Fruit fly (Drosophila melanogaster) whole organism, embryonic: ENCODE results near the gene mRRF2.

Experiments used
- Abd-B ChIP-seq: fragments of 200-800 bp; sonication (Bioruptor generic); optimal IDR thresholded peaks from 2 replicates; lab custom pipeline; 2018; ENCODE audit warnings: missing biosample characterization, mild to moderate bottlenecking, missing genetic modification characterization, moderate library complexity
- CG11560 ChIP-seq: fragments of 200-800 bp; sonication (Bioruptor generic); IDR thresholded peaks from 3 replicates; pipeline ENCODE4 v1.3.6; 2022; ENCODE audit warnings: missing biosample characterization, missing genetic modification characterization
- CG14710 ChIP-seq: fragments of 200-800 bp; sonication (Bioruptor generic); optimal IDR thresholded peaks from 3 replicates; lab custom pipeline; 2019; ENCODE audit warnings: missing biosample characterization, mild to moderate bottlenecking, missing genetic modification characterization, moderate library complexity
- CG14965 ChIP-seq: fragments of 200-800 bp; sonication (Bioruptor generic); optimal IDR thresholded peaks from 2 replicates; lab custom pipeline; 2016; ENCODE audit warnings: missing biosample characterization, missing genetic modification characterization, borderline replicate concordance
- CG15011 ChIP-seq: fragments of 200-800 bp; sonication (Bioruptor generic); optimal IDR thresholded peaks from 3 replicates; lab custom pipeline; 2018; ENCODE audit warnings: missing biosample characterization, mild to moderate bottlenecking, missing genetic modification characterization
- CG18764 ChIP-seq: fragments of 200-800 bp; sonication (Bioruptor generic); optimal IDR thresholded peaks from 3 replicates; lab custom pipeline; 2016; ENCODE audit warnings: missing biosample characterization, missing genetic modification characterization
- CG2120 ChIP-seq: fragments of 200-800 bp; sonication (Bioruptor generic); optimal IDR thresholded peaks from 3 replicates; lab custom pipeline; 2016; ENCODE audit warnings: missing biosample characterization, missing genetic modification characterization
- CG2889 ChIP-seq: fragments of 200-800 bp; sonication (Bioruptor generic); IDR thresholded peaks from 3 replicates; pipeline ENCODE4 v1.3.6; 2022; ENCODE audit warnings: missing biosample characterization, missing genetic modification characterization
- CG4404 ChIP-seq: fragments of 200-800 bp; sonication (Bioruptor generic); IDR thresholded peaks from 2 replicates; pipeline ENCODE4 v1.3.6; 2022; ENCODE audit warnings: missing biosample characterization, missing genetic modification characterization
- CG4820 ChIP-seq: fragments of 200-800 bp; sonication (Bioruptor generic); optimal IDR thresholded peaks from 3 replicates; lab custom pipeline; 2016; ENCODE audit warnings: missing biosample characterization, missing genetic modification characterization
- CG6791 ChIP-seq: fragments of 200-800 bp; sonication (Bioruptor generic); IDR thresholded peaks from 3 replicates; pipeline ENCODE4 v1.3.6; 2022; ENCODE audit warnings: missing biosample characterization, missing genetic modification characterization; ENCODE audit not compliant: partially characterized antibody
- CG8765 ChIP-seq: fragments of 200-800 bp; sonication (Bioruptor generic); IDR thresholded peaks from 2 replicates; pipeline ENCODE4 v1.3.6; 2022; ENCODE audit warnings: missing biosample characterization, missing genetic modification characterization
- Dp ChIP-seq: fragments of 200-800 bp; sonication (Bioruptor generic); optimal IDR thresholded peaks from 2 replicates; lab custom pipeline; 2018; ENCODE audit warnings: missing biosample characterization, mild to moderate bottlenecking, missing genetic modification characterization, moderate library complexity
- Drgx ChIP-seq: fragments of 200-800 bp; sonication (Bioruptor generic); IDR thresholded peaks from 2 replicates; pipeline ENCODE4 v1.3.6; 2022; ENCODE audit warnings: missing biosample characterization, missing genetic modification characterization
- ERR ChIP-seq: fragments of 200-800 bp; sonication (Bioruptor generic); optimal IDR thresholded peaks from 2 replicates; lab custom pipeline; 2016; ENCODE audit warnings: missing biosample characterization, missing genetic modification characterization
- Ets65A ChIP-seq: fragments of 200-800 bp; sonication (Bioruptor generic); peaks from one replicate; lab custom pipeline; 2016; ENCODE audit warnings: missing biosample characterization, missing genetic modification characterization
- H2.0 ChIP-seq: fragments of 200-800 bp; sonication (Bioruptor generic); IDR thresholded peaks from 2 replicates; pipeline ENCODE4 v1.3.6; 2022; ENCODE audit warnings: missing biosample characterization, missing genetic modification characterization
- HLH4C ChIP-seq: fragments of 200-800 bp; sonication (Bioruptor generic); IDR thresholded peaks from 3 replicates; pipeline ENCODE4 v1.3.6; 2022; ENCODE audit warnings: missing biosample characterization, missing genetic modification characterization; ENCODE audit not compliant: partially characterized antibody
- Mad ChIP-seq: fragments of 200-800 bp; sonication (Bioruptor generic); optimal IDR thresholded peaks from 2 replicates; lab custom pipeline; 2016; ENCODE audit warnings: missing biosample characterization, missing genetic modification characterization
- Rx ChIP-seq: fragments of 200-800 bp; sonication (Bioruptor generic); IDR thresholded peaks from 2 replicates; pipeline ENCODE4 v1.3.6; 2022; ENCODE audit warnings: missing biosample characterization, missing genetic modification characterization
- Sry-β ChIP-seq: fragments of 200-800 bp; sonication (Bioruptor generic); optimal IDR thresholded peaks from 2 replicates; lab custom pipeline; 2018; ENCODE audit warnings: missing biosample characterization, mild to moderate bottlenecking, missing genetic modification characterization, moderate library complexity
- ac ChIP-seq: fragments of 200-800 bp; sonication (Bioruptor generic); optimal IDR thresholded peaks from 3 replicates; lab custom pipeline; 2017; ENCODE audit warnings: missing biosample characterization, mild to moderate bottlenecking, missing genetic modification characterization
- ase ChIP-seq: fragments of 200-800 bp; sonication (Bioruptor generic); IDR thresholded peaks from 3 replicates; pipeline ENCODE4 v1.3.6; 2022; ENCODE audit warnings: missing biosample characterization, missing genetic modification characterization
- bbx ChIP-seq: fragments of 200-800 bp; sonication (Bioruptor generic); IDR thresholded peaks from 2 replicates; pipeline ENCODE4 v1.3.6; 2022; ENCODE audit warnings: missing biosample characterization, missing genetic modification characterization; ENCODE audit not compliant: partially characterized antibody
- bcd ChIP-seq: fragments of 200-800 bp; sonication (Bioruptor generic); optimal IDR thresholded peaks from 2 replicates; lab custom pipeline; 2017; ENCODE audit warnings: missing biosample characterization, mild to moderate bottlenecking, missing genetic modification characterization
- bowl ChIP-seq: fragments of 200-800 bp; sonication (Bioruptor generic); IDR thresholded peaks from 2 replicates; pipeline ENCODE4 v1.3.6; 2022; ENCODE audit warnings: missing biosample characterization, missing genetic modification characterization
- br ChIP-seq: fragments of >200 bp; optimal IDR thresholded peaks from 2 replicates; lab custom pipeline; 2017
- btn ChIP-seq: fragments of 200-800 bp; sonication (Bioruptor generic); optimal IDR thresholded peaks from 2 replicates; lab custom pipeline; 2016; ENCODE audit warnings: missing biosample characterization, missing genetic modification characterization
- cato ChIP-seq: fragments of 200-800 bp; sonication (Bioruptor generic); optimal IDR thresholded peaks from 2 replicates; lab custom pipeline; 2016; ENCODE audit warnings: missing biosample characterization, missing genetic modification characterization, borderline replicate concordance
- croc ChIP-seq: fragments of 200-800 bp; sonication (Bioruptor generic); conservative IDR thresholded peaks from 3 replicates; pipeline ENCODE4 v1.3.6; 2022; ENCODE audit warnings: missing biosample characterization, missing genetic modification characterization
- dysf ChIP-seq: fragments of 200-800 bp; sonication (Bioruptor generic); IDR thresholded peaks from 3 replicates; pipeline ENCODE4 v1.3.6; 2022; ENCODE audit warnings: missing biosample characterization, missing genetic modification characterization
- gem ChIP-seq: fragments of 200-800 bp; sonication (Bioruptor generic); optimal IDR thresholded peaks from 2 replicates; lab custom pipeline; 2019; ENCODE audit warnings: missing biosample characterization, mild to moderate bottlenecking, missing genetic modification characterization, moderate library complexity
- hkb ChIP-seq, 2 experiments: fragments of 200-800 bp in 1 of 2; fragments of >200 bp in 1 of 2; sonication (Bioruptor generic) in 1 of 2; IDR thresholded peaks in 1 of 2; optimal IDR thresholded peaks in 1 of 2; 2 replicates each; pipeline versions ENCODE4 v1.3.6 to Lab custom; 2017 to 2022; ENCODE audit warnings: missing biosample characterization in 1 of 2, missing genetic modification characterization in 1 of 2
- psq ChIP-seq: fragments of 200-800 bp; sonication (Bioruptor generic); optimal IDR thresholded peaks from 2 replicates; lab custom pipeline; 2017; ENCODE audit warnings: missing biosample characterization, missing genetic modification characterization
- seq ChIP-seq: fragments of 200-800 bp; sonication (Bioruptor generic); IDR thresholded peaks from 2 replicates; pipeline ENCODE4 v1.3.6; 2022; ENCODE audit warnings: missing biosample characterization, missing genetic modification characterization
- shn ChIP-seq: fragments of 200-800 bp; sonication (Bioruptor generic); optimal IDR thresholded peaks from 3 replicates; lab custom pipeline; 2016; ENCODE audit warnings: missing biosample characterization, missing genetic modification characterization
- sima ChIP-seq: fragments of 200-800 bp; sonication (Bioruptor generic); optimal IDR thresholded peaks from 2 replicates; lab custom pipeline; 2016; ENCODE audit warnings: missing biosample characterization, missing genetic modification characterization
- usp ChIP-seq: fragments of >200 bp; optimal IDR thresholded peaks from 2 replicates; lab custom pipeline; 2017; ENCODE audit warnings: missing biosample characterization, missing genetic modification characterization

Gene mRRF2

dm6 chr3R:22590668-22591275 is 22.7 kb upstream of the mRRF2 start (continued):
- peak; percentile 62 for TF ChIP-seq croc (GFP tag; lab: Robert Waterston, UW)
- no peak for TF ChIP-seq CG2889 (GFP tag; lab: Robert Waterston, UW)
- TF ChIP-seq Mad (GFP tag; lab: Kevin White, UChicago): peak; percentile 28
- TF ChIP-seq Rx (GFP tag; lab: Robert Waterston, UW): no peak
- no peak for TF ChIP-seq dysf
- TF ChIP-seq bbx (GFP tag; lab: Robert Waterston, UW): no peak
- TF ChIP-seq ERR (GFP tag; lab: Kevin White, UChicago): no peak
- TF ChIP-seq Abd-B (GFP tag; lab: Kevin White, UChicago): peak; percentile 64
- TF ChIP-seq ase (GFP tag; lab: Robert Waterston, UW): no peak
- no peak for TF ChIP-seq br (lab: Kevin White, UChicago)
- no peak for TF ChIP-seq Dp (GFP tag; lab: Kevin White, UChicago)
- peak; percentile 63 for TF ChIP-seq bcd
- TF ChIP-seq CG15011 (GFP tag; lab: Kevin White, UChicago): peak; percentile 35
- TF ChIP-seq Ets65A (GFP tag; lab: Kevin White, UChicago): peak; percentile 79
- no peak for TF ChIP-seq H2.0 (GFP tag; lab: Robert Waterston, UW)
- TF ChIP-seq btn (GFP tag; lab: Kevin White, UChicago): peak; percentile 57
- no peak for TF ChIP-seq usp (GFP tag; lab: Kevin White, UChicago)
- TF ChIP-seq Sry-β: peak; percentile 1
- TF ChIP-seq hkb (optimal IDR thresholded peaks at IDR 0.05; lab: Kevin White, UChicago): no peak
- TF ChIP-seq hkb (GFP tag; IDR thresholded peaks at IDR 0.05; lab: Robert Waterston, UW): no peak
- TF ChIP-seq CG18764 (GFP tag; lab: Kevin White, UChicago): peak; percentile 16
- peak; percentile 1 for TF ChIP-seq ac
- peak; percentile 79 for TF ChIP-seq CG14710 (tag; lab: Kevin White, UChicago)
- TF ChIP-seq CG8765 (GFP tag; lab: Robert Waterston, UW): no peak; the same call in 1 of the 2 replicates
- peak; percentile 15 for TF ChIP-seq CG2120
- peak; percentile 63 for TF ChIP-seq CG4820
- peak; percentile 52 for TF ChIP-seq shn (GFP tag; lab: Kevin White, UChicago)
- TF ChIP-seq seq (GFP tag; lab: Robert Waterston, UW): no peak
- no peak for TF ChIP-seq HLH4C (GFP tag; lab: Robert Waterston, UW)

- no peak for TF ChIP-seq bowl
- peak; percentile 19 for TF ChIP-seq gem (tag; lab: Kevin White, UChicago)
- TF ChIP-seq CG14965 (GFP tag; lab: Kevin White, UChicago): no peak
- no peak for TF ChIP-seq cato (GFP tag; lab: Kevin White, UChicago)
- 0 out of 2 replicates have a peak, but pooled peaks have one; percentile 59 for TF ChIP-seq Drgx (GFP tag; lab: Robert Waterston, UW)
- TF ChIP-seq CG6791 (GFP tag; lab: Robert Waterston, UW): no peak
- no peak for TF ChIP-seq CG11560 (tag; lab: Robert Waterston, UW)
- no peak for TF ChIP-seq psq (GFP tag; lab: Kevin White, UChicago)
- no peak for TF ChIP-seq sima (GFP tag; lab: Kevin White, UChicago)
- no peak for TF ChIP-seq CG4404 (GFP tag; lab: Robert Waterston, UW)
Observed at dm6 chr3R:22594257-22594656, 19.2 kb upstream of the mRRF2 start.
